Worm (Caenorhabditis elegans) whole organism, L3 larva: ENCODE results near the gene ufd-3.

ENCODE experiments used
- ceh-16 ChIP-seq: sonication (generic microtip); optimal IDR thresholded peaks from 2 replicates; lab custom pipeline; 2017; ENCODE audit warnings: missing biosample characterization, missing genetic modification characterization
- egl-27 ChIP-seq: sonication (generic microtip); optimal IDR thresholded peaks from 4 replicates; lab custom pipeline; 2017; ENCODE audit warnings: missing biosample characterization, missing genetic modification reagents, missing genetic modification characterization
- lin-15B ChIP-seq: fragments of 150-350 bp; optimal IDR thresholded peaks from 2 replicates; lab custom pipeline; 2014; ENCODE audit warnings: missing biosample characterization, missing genetic modification characterization
- nhr-11 ChIP-seq: fragments of 150-350 bp; optimal IDR thresholded peaks from 2 replicates; lab custom pipeline; 2014; ENCODE audit warnings: missing biosample characterization, missing genetic modification characterization
- pqm-1 ChIP-seq: fragments of 150-350 bp; optimal IDR thresholded peaks from 2 replicates; lab custom pipeline; 2017; ENCODE audit warnings: missing biosample characterization, missing genetic modification characterization, inconsistent platforms
- unc-62 ChIP-seq: fragments of 150-350 bp; sonication (generic microtip); optimal IDR thresholded peaks from 4 replicates; lab custom pipeline; 2014; ENCODE audit warnings: missing biosample characterization, missing genetic modification reagents, missing genetic modification characterization

DNA sequence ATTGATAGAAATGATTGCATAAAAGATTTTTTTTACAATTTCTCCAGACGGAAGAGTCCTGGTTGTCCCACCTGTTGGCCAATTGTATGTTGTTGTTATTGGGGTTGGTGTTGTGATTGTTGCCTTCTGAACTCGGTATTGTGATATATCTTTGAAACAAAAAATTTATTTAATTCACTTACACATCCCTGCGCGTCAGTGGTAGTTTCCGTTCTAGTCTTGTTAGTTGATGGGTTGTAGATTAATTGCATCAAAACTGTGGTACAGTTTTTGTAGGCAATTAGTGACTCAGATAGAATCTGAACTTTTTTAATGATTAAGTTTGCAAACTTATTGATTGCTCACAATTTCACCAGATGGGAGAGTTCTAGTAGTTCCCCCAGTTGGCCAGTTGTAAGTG, 36.1 kb upstream of the ufd-3 start:
- TF ChIP-seq pqm-1 (no peak), nhr-11 (tag; lab: Kevin White, UChicago) (no peak), ceh-16 (tag; lab: Kevin White, UChicago) (no peak), unc-62 (GFP tag; lab: Kevin White, UChicago) (no peak), egl-27 (tag; lab: Kevin White, UChicago) (no peak), lin-15B (tag; lab: Kevin White, UChicago) (no peak)
